In genomic region chr2L:7512860-7513259, dm6 we compare ENCODE assay signal across 1 fruit fly cellular context.
A peak's percentile ranks its signal among the peaks of the same experiment; 100 is the strongest.
TF ChIP-seq lines count a peak whose summit lies in the region.

No protein-coding gene starts in this region.

TF ChIP-seq in whole organism, embryonic, 481 proteins besides CTCF, POLR2A, EP300 and RAD21 (continued from another document and continues in another):
- TF ChIP-seq ewg (GFP tag; optimal IDR thresholded peaks at IDR 0.05; lab: Kevin White, UChicago) = peak; percentile 37
- TF ChIP-seq NK7.1 (GFP tag; optimal IDR thresholded peaks at IDR 0.05; lab: Kevin White, UChicago) = peak; percentile 64
- peak; percentile 66 for TF ChIP-seq CG8089 (GFP tag; optimal IDR thresholded peaks at IDR 0.05; lab: Kevin White, UChicago)
- peak; percentile 84 for TF ChIP-seq CG18262 (tag; optimal IDR thresholded peaks at IDR 0.05; lab: Kevin White, UChicago)
- peak; percentile 42; the same call in 1 of the 3 replicates for TF ChIP-seq CG11560 (tag; IDR thresholded peaks at IDR 0.05; lab: Robert Waterston, UW)
- peak; percentile 22 for TF ChIP-seq CG8290 (GFP tag; optimal IDR thresholded peaks at IDR 0.05; lab: Kevin White, UChicago)
- TF ChIP-seq CG8290 (tag; optimal IDR thresholded peaks at IDR 0.05; lab: Kevin White, UChicago) = peak in 1 of 2 experiments; percentile 36
- peak; percentile 53 for TF ChIP-seq CG10209 (GFP tag; optimal IDR thresholded peaks at IDR 0.05; lab: Kevin White, UChicago)
- peak; percentile 85 for TF ChIP-seq zen (tag; optimal IDR thresholded peaks at IDR 0.05; lab: Kevin White, UChicago)
- peak; percentile 22 for TF ChIP-seq CG2116 (GFP tag; optimal IDR thresholded peaks at IDR 0.05; lab: Kevin White, UChicago)
- TF ChIP-seq HHEX (GFP tag; optimal IDR thresholded peaks at IDR 0.05; lab: Kevin White, UChicago) = peak; percentile 80
- TF ChIP-seq CG17359 (tag; optimal IDR thresholded peaks at IDR 0.05; lab: Kevin White, UChicago) = peak; percentile 74
- TF ChIP-seq sc (optimal IDR thresholded peaks at IDR 0.05; lab: Kevin White, UChicago) = no peak
- peak; percentile 43 for TF ChIP-seq sc (GFP tag; optimal IDR thresholded peaks at IDR 0.05; lab: Kevin White, UChicago)
- TF ChIP-seq CG17568 (GFP tag; optimal IDR thresholded peaks at IDR 0.05; lab: Kevin White, UChicago) = peak; percentile 51
- peak; percentile 12 for TF ChIP-seq NC2α (GFP tag; optimal IDR thresholded peaks at IDR 0.05; lab: Kevin White, UChicago)
- TF ChIP-seq CG15601 (tag; optimal IDR thresholded peaks at IDR 0.05; lab: Kevin White, UChicago) = peak; percentile 55
- TF ChIP-seq sug (tag; optimal IDR thresholded peaks at IDR 0.05; lab: Kevin White, UChicago) = peak; percentile 28
- peak; percentile 55 for TF ChIP-seq Spps (tag; optimal IDR thresholded peaks at IDR 0.05; lab: Kevin White, UChicago)
- TF ChIP-seq cato (GFP tag; optimal IDR thresholded peaks at IDR 0.05; lab: Kevin White, UChicago; ENCODE audit: borderline replicate concordance) = no peak
- TF ChIP-seq CG2678 (tag; optimal IDR thresholded peaks at IDR 0.05; lab: Kevin White, UChicago) = peak; percentile 82
- 0 out of 2 replicates have a peak, but pooled peaks have one; percentile 23 for TF ChIP-seq gt (GFP tag; IDR thresholded peaks at IDR 0.05; lab: Robert Waterston, UW)
- TF ChIP-seq Ada2b (GFP tag; IDR thresholded peaks at IDR 0.05; lab: Robert Waterston, UW) = peak; percentile 72
- no peak for TF ChIP-seq CG10565 (GFP tag; optimal IDR thresholded peaks at IDR 0.05; lab: Kevin White, UChicago)
- TF ChIP-seq CG13424 (tag; optimal IDR thresholded peaks at IDR 0.05; lab: Kevin White, UChicago) = peak; percentile 70
- peak; percentile 67; the same call in 1 of the 3 replicates for TF ChIP-seq otp (GFP tag; IDR thresholded peaks at IDR 0.05; lab: Robert Waterston, UW)
- TF ChIP-seq Meics (GFP tag; optimal IDR thresholded peaks at IDR 0.05; lab: Kevin White, UChicago) = peak; percentile 77
- TF ChIP-seq kah (GFP tag; optimal IDR thresholded peaks at IDR 0.05; lab: Kevin White, UChicago) = peak; percentile 14
- TF ChIP-seq CG5953 (GFP tag; IDR thresholded peaks at IDR 0.05; lab: Robert Waterston, UW) = peak; percentile 47; the same call in 1 of the 2 replicates
- peak; percentile 79 for TF ChIP-seq CG34422 (GFP tag; IDR thresholded peaks at IDR 0.05; lab: Robert Waterston, UW)
- peak; percentile 68 for TF ChIP-seq ranshi (GFP tag; IDR thresholded peaks at IDR 0.05; lab: Robert Waterston, UW)
- no peak for TF ChIP-seq CG3995 (GFP tag; optimal IDR thresholded peaks at IDR 0.05; lab: Kevin White, UChicago)
- TF ChIP-seq Dad (GFP tag; optimal IDR thresholded peaks at IDR 0.05; lab: Kevin White, UChicago) = peak; percentile 60
- TF ChIP-seq fru (optimal IDR thresholded peaks at IDR 0.05; lab: Kevin White, UChicago) = no peak
- TF ChIP-seq sr (GFP tag; IDR thresholded peaks at IDR 0.05; lab: Robert Waterston, UW) = no peak
- peak; percentile 41 for TF ChIP-seq ssp (GFP tag; IDR thresholded peaks at IDR 0.05; lab: Robert Waterston, UW)
- peak; percentile 96 for TF ChIP-seq Ets65A (GFP tag; lab: Kevin White, UChicago)
- no peak for TF ChIP-seq CG31388 (GFP tag; optimal IDR thresholded peaks at IDR 0.05; lab: Kevin White, UChicago)
- no peak for TF ChIP-seq CG7745 (tag; optimal IDR thresholded peaks at IDR 0.05; lab: Kevin White, UChicago)
- no peak for TF ChIP-seq yki (optimal IDR thresholded peaks at IDR 0.05; lab: Kevin White, UChicago)
- peak; percentile 45 for TF ChIP-seq CG2875 (GFP tag; optimal IDR thresholded peaks at IDR 0.05; lab: Kevin White, UChicago)
- peak; percentile 53 for TF ChIP-seq Sox100B (GFP tag; optimal IDR thresholded peaks at IDR 0.05; lab: Kevin White, UChicago)
- TF ChIP-seq HLH54F (GFP tag; optimal IDR thresholded peaks at IDR 0.05; lab: Kevin White, UChicago) = peak; percentile 59
- peak; percentile 7 for TF ChIP-seq Max (GFP tag; optimal IDR thresholded peaks at IDR 0.05; lab: Kevin White, UChicago)
- TF ChIP-seq dimm (GFP tag; IDR thresholded peaks at IDR 0.05; lab: Robert Waterston, UW) = no peak
- peak; percentile 61 for TF ChIP-seq trem (tag; optimal IDR thresholded peaks at IDR 0.05; lab: Kevin White, UChicago)
- peak; percentile 42; the same call in 2 of the 3 replicates for TF ChIP-seq B-H1 (GFP tag; IDR thresholded peaks at IDR 0.05; lab: Robert Waterston, UW)
- peak; percentile 46 for TF ChIP-seq CG4617 (GFP tag; optimal IDR thresholded peaks at IDR 0.05; lab: Kevin White, UChicago; ENCODE audit: borderline replicate concordance)
- 0 out of 3 replicates have a peak, but pooled peaks have one; percentile 31 for TF ChIP-seq CG2889 (GFP tag; IDR thresholded peaks at IDR 0.05; lab: Robert Waterston, UW)
- no peak for TF ChIP-seq usp (GFP tag; optimal IDR thresholded peaks at IDR 0.05; lab: Kevin White, UChicago)
- TF ChIP-seq CG11696 (GFP tag; IDR thresholded peaks at IDR 0.05; lab: Robert Waterston, UW) = 0 out of 2 replicates have a peak, but pooled peaks have one; percentile 29
- TF ChIP-seq CG32532 (GFP tag; IDR thresholded peaks at IDR 0.05; lab: Robert Waterston, UW) = peak; percentile 81
- no peak for TF ChIP-seq Hey (tag; optimal IDR thresholded peaks at IDR 0.05; lab: Kevin White, UChicago)
- peak; percentile 31; the same call in 1 of the 2 replicates for TF ChIP-seq MBD-R2 (GFP tag; IDR thresholded peaks at IDR 0.05; lab: Robert Waterston, UW)
- TF ChIP-seq H15 (GFP tag; IDR thresholded peaks at IDR 0.05; lab: Robert Waterston, UW) = peak; percentile 57; the same call in 1 of the 3 replicates
- no peak for TF ChIP-seq CG7963 (GFP tag; IDR thresholded peaks at IDR 0.05; lab: Robert Waterston, UW; ENCODE audit: partially characterized antibody)
- TF ChIP-seq Atf-2 (GFP tag; optimal IDR thresholded peaks at IDR 0.05; lab: Kevin White, UChicago) = peak; percentile 59
- peak; percentile 63 for TF ChIP-seq CG10147 (GFP tag; optimal IDR thresholded peaks at IDR 0.05; lab: Kevin White, UChicago)
- peak; percentile 69 for TF ChIP-seq CG16863 (GFP tag; optimal IDR thresholded peaks at IDR 0.05; lab: Kevin White, UChicago)
- TF ChIP-seq ken (GFP tag; IDR thresholded peaks at IDR 0.05; lab: Robert Waterston, UW) = peak; percentile 51; the same call in 1 of the 3 replicates
- peak; percentile 68 for TF ChIP-seq sisA (GFP tag; IDR thresholded peaks at IDR 0.05; lab: Robert Waterston, UW)
- TF ChIP-seq Ets97D (GFP tag; optimal IDR thresholded peaks at IDR 0.05; lab: Kevin White, UChicago) = no peak
- TF ChIP-seq pfk (GFP tag; optimal IDR thresholded peaks at IDR 0.05; lab: Kevin White, UChicago) = no peak
- TF ChIP-seq CG9215 (GFP tag; IDR thresholded peaks at IDR 0.05; lab: Robert Waterston, UW) = peak; percentile 50
- TF ChIP-seq dati (GFP tag; IDR thresholded peaks at IDR 0.05; lab: Robert Waterston, UW) = no peak
- TF ChIP-seq crp (GFP tag; optimal IDR thresholded peaks at IDR 0.05; lab: Kevin White, UChicago) = no peak
- peak; percentile 63; the same call in 1 of the 2 replicates for TF ChIP-seq NFAT (GFP tag; IDR thresholded peaks at IDR 0.05; lab: Robert Waterston, UW)
- no peak for TF ChIP-seq CG6654 (GFP tag; optimal IDR thresholded peaks at IDR 0.05; lab: Kevin White, UChicago)
- TF ChIP-seq eve (GFP tag; optimal IDR thresholded peaks at IDR 0.05; lab: Kevin White, UChicago) = peak; percentile 68 to 91
- peak; percentile 84 for TF ChIP-seq pnt (GFP tag; optimal IDR thresholded peaks at IDR 0.05; lab: Kevin White, UChicago)
- TF ChIP-seq CG17186 (GFP tag; optimal IDR thresholded peaks at IDR 0.05; lab: Kevin White, UChicago) = peak; percentile 32
- peak; percentile 83 for TF ChIP-seq CG6689 (GFP tag; IDR thresholded peaks at IDR 0.05; lab: Robert Waterston, UW)
- no peak for TF ChIP-seq tll (GFP tag; optimal IDR thresholded peaks at IDR 0.05; lab: Kevin White, UChicago)
- TF ChIP-seq CG12071 (GFP tag; optimal IDR thresholded peaks at IDR 0.05; lab: Kevin White, UChicago) = peak; percentile 67
- peak; percentile 69 for TF ChIP-seq Atf6 (GFP tag; IDR thresholded peaks at IDR 0.05; lab: Robert Waterston, UW)
- TF ChIP-seq Bteb2 (GFP tag; optimal IDR thresholded peaks at IDR 0.05; lab: Kevin White, UChicago) = peak; percentile 41
- TF ChIP-seq Lpt (GFP tag; optimal IDR thresholded peaks at IDR 0.05; lab: Kevin White, UChicago) = no peak
- TF ChIP-seq Hr3 (GFP tag; optimal IDR thresholded peaks at IDR 0.05; lab: Kevin White, UChicago) = peak; percentile 71
- TF ChIP-seq C15 (GFP tag; IDR thresholded peaks at IDR 0.05; lab: Robert Waterston, UW) = peak; percentile 50; the same call in 1 of the 3 replicates
- TF ChIP-seq bowl (GFP tag; IDR thresholded peaks at IDR 0.05; lab: Robert Waterston, UW) = 0 out of 2 replicates have a peak, but pooled peaks have one; percentile 35
- no peak for TF ChIP-seq gsb (GFP tag; IDR thresholded peaks at IDR 0.05; lab: Robert Waterston, UW)
- peak; percentile 37 for TF ChIP-seq CG13624 (GFP tag; optimal IDR thresholded peaks at IDR 0.05; lab: Kevin White, UChicago)
- no peak for TF ChIP-seq Neu2 (GFP tag; optimal IDR thresholded peaks at IDR 0.05; lab: Kevin White, UChicago; ENCODE audit: borderline replicate concordance)
- peak; percentile 54 for TF ChIP-seq D19A (tag; optimal IDR thresholded peaks at IDR 0.05; lab: Kevin White, UChicago)
- TF ChIP-seq ham (GFP tag; IDR thresholded peaks at IDR 0.05; lab: Robert Waterston, UW) = no peak
- no peak for TF ChIP-seq CkIIα-i1 (GFP tag; IDR thresholded peaks at IDR 0.05; lab: Robert Waterston, UW)
- TF ChIP-seq dysf (GFP tag; IDR thresholded peaks at IDR 0.05; lab: Robert Waterston, UW) = peak; percentile 84
- TF ChIP-seq CG10431 (GFP tag; optimal IDR thresholded peaks at IDR 0.05; lab: Kevin White, UChicago) = no peak
- TF ChIP-seq CG9609 (GFP tag; optimal IDR thresholded peaks at IDR 0.05; lab: Kevin White, UChicago) = peak; percentile 57
- peak; percentile 80 for TF ChIP-seq Rfx (GFP tag; IDR thresholded peaks at IDR 0.05; lab: Robert Waterston, UW)
- peak; percentile 93 for TF ChIP-seq Med (GFP tag; lab: Kevin White, UChicago)
- TF ChIP-seq ro (GFP tag; IDR thresholded peaks at IDR 0.05; lab: Robert Waterston, UW) = peak; percentile 66
- no peak for TF ChIP-seq da (GFP tag; optimal IDR thresholded peaks at IDR 0.05; lab: Kevin White, UChicago)
- TF ChIP-seq H2.0 (GFP tag; IDR thresholded peaks at IDR 0.05; lab: Robert Waterston, UW) = peak; percentile 72
- no peak for TF ChIP-seq Scr (GFP tag; IDR thresholded peaks at IDR 0.05; lab: Robert Waterston, UW; ENCODE audit: partially characterized antibody)
- TF ChIP-seq CG2120 (GFP tag; optimal IDR thresholded peaks at IDR 0.05; lab: Kevin White, UChicago) = peak; percentile 84
- TF ChIP-seq CG1792 (GFP tag; optimal IDR thresholded peaks at IDR 0.05; lab: Kevin White, UChicago) = peak; percentile 18
- TF ChIP-seq Mes4 (GFP tag; optimal IDR thresholded peaks at IDR 0.05; lab: Kevin White, UChicago) = peak; percentile 33
- TF ChIP-seq BEAF-32 (GFP tag; optimal IDR thresholded peaks at IDR 0.05; lab: Kevin White, UChicago) = no peak
- peak; percentile 13 for TF ChIP-seq jing (GFP tag; optimal IDR thresholded peaks at IDR 0.05; lab: Kevin White, UChicago)
- TF ChIP-seq croc (GFP tag; conservative IDR thresholded peaks at IDR 0.05; lab: Robert Waterston, UW) = peak; percentile 54; the same call in 2 of the 3 replicates
- TF ChIP-seq CrebB (tag; optimal IDR thresholded peaks at IDR 0.05; lab: Kevin White, UChicago) = peak; percentile 29
- TF ChIP-seq kay (GFP tag; optimal IDR thresholded peaks at IDR 0.05; lab: Kevin White, UChicago) = peak; percentile 50
- TF ChIP-seq Blimp-1 (GFP tag; optimal IDR thresholded peaks at IDR 0.05; lab: Kevin White, UChicago) = peak; percentile 73
- TF ChIP-seq mld (GFP tag; IDR thresholded peaks at IDR 0.05; lab: Robert Waterston, UW; ENCODE audit: partially characterized antibody) = no peak
- TF ChIP-seq CG7839 (tag; optimal IDR thresholded peaks at IDR 0.05; lab: Kevin White, UChicago) = peak; percentile 76
- peak; percentile 83; the same call in 2 of the 3 replicates for TF ChIP-seq zfh1 (GFP tag; IDR thresholded peaks at IDR 0.05; lab: Robert Waterston, UW)
- TF ChIP-seq schlank (tag; optimal IDR thresholded peaks at IDR 0.05; lab: Kevin White, UChicago) = peak; percentile 40
- peak; percentile 30; the same call in 1 of the 2 replicates for TF ChIP-seq CG32767 (GFP tag; IDR thresholded peaks at IDR 0.05; lab: Robert Waterston, UW)
- TF ChIP-seq CG12391 (tag; optimal IDR thresholded peaks at IDR 0.05; lab: Kevin White, UChicago) = peak; percentile 78
- TF ChIP-seq ATbp (GFP tag; optimal IDR thresholded peaks at IDR 0.05; lab: Kevin White, UChicago) = peak; percentile 66
- TF ChIP-seq Hand (GFP tag; optimal IDR thresholded peaks at IDR 0.05; lab: Kevin White, UChicago) = peak; percentile 76
- TF ChIP-seq CG13123 (GFP tag; optimal IDR thresholded peaks at IDR 0.05; lab: Kevin White, UChicago) = peak; percentile 4
- peak; percentile 62 for TF ChIP-seq fu2 (GFP tag; optimal IDR thresholded peaks at IDR 0.05; lab: Kevin White, UChicago)
- peak; percentile 67; the same call in 1 of the 2 replicates for TF ChIP-seq chm (GFP tag; IDR thresholded peaks at IDR 0.05; lab: Robert Waterston, UW)
- TF ChIP-seq CG18476 (GFP tag; optimal IDR thresholded peaks at IDR 0.05; lab: Kevin White, UChicago) = peak; percentile 30
- peak; percentile 68 for TF ChIP-seq grau (tag; optimal IDR thresholded peaks at IDR 0.05; lab: Kevin White, UChicago)
- TF ChIP-seq chinmo (GFP tag; IDR thresholded peaks at IDR 0.05; lab: Robert Waterston, UW; ENCODE audit: partially characterized antibody) = no peak
- peak; percentile 42; the same call in 1 of the 2 replicates for TF ChIP-seq dan (GFP tag; IDR thresholded peaks at IDR 0.05; lab: Robert Waterston, UW)
- TF ChIP-seq CG10366 (GFP tag; IDR thresholded peaks at IDR 0.05; lab: Robert Waterston, UW) = peak; percentile 66; the same call in 1 of the 2 replicates
- TF ChIP-seq CG16779 (GFP tag; IDR thresholded peaks at IDR 0.05; lab: Robert Waterston, UW) = peak; percentile 54; the same call in 1 of the 2 replicates
- no peak for TF ChIP-seq Stat92E (GFP tag; optimal IDR thresholded peaks at IDR 0.05; lab: Kevin White, UChicago)
- peak; percentile 53 for TF ChIP-seq CG31365 (tag; optimal IDR thresholded peaks at IDR 0.05; lab: Kevin White, UChicago)
- TF ChIP-seq Oli (tag; optimal IDR thresholded peaks at IDR 0.05; lab: Kevin White, UChicago) = peak; percentile 61
- TF ChIP-seq gro (GFP tag; optimal IDR thresholded peaks at IDR 0.05; lab: Kevin White, UChicago) = peak; percentile 52
- TF ChIP-seq HmgZ (tag; optimal IDR thresholded peaks at IDR 0.05; lab: Kevin White, UChicago) = peak; percentile 33
- TF ChIP-seq Dek (tag; optimal IDR thresholded peaks at IDR 0.05; lab: Kevin White, UChicago) = peak; percentile 64
- peak; percentile 78 for TF ChIP-seq Camta (GFP tag; optimal IDR thresholded peaks at IDR 0.05; lab: Kevin White, UChicago)
- no peak for TF ChIP-seq Dip2 (GFP tag; IDR thresholded peaks at IDR 0.05; lab: Robert Waterston, UW)
